Worm (Caenorhabditis elegans): ENCODE results near the gene Y51H7C.41.

DNA sequence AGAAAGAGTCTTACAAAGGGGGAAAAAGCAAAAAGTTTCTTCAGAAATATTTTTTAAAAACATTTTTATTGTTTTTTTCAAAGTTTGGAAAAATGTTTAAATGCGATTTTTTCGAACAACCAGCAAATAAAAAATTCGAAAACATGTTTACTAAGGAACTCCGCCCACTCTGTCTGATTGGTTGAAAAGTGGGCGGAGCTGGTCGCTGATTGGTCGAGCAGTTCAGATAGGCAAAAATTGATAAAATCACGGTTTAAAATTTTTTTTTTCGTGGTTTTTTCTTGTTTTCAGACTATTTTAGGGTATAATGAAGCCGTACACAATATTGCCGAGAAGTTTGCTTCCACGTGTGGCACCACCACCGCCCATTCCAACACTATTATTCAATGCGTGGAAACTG, 31.0 kb upstream of the Y51H7C.41 start:
- TF ChIP-seq flt-1 (GFP tag; IDR thresholded peaks at IDR 0.05) (no peak), cog-1 (tag; optimal IDR thresholded peaks at IDR 0.05) (no peak), med-1 (GFP tag; optimal IDR thresholded peaks at IDR 0.05; ENCODE audit: insufficient read depth) (no peak), klf-2 (GFP tag; conservative IDR thresholded peaks at IDR 0.05) (no peak), tab-1 (GFP tag; IDR thresholded peaks at IDR 0.05) (no peak), ztf-23 (GFP tag; IDR thresholded peaks at IDR 0.05) (no peak), ref-1 (GFP tag; conservative IDR thresholded peaks at IDR 0.05) (no peak), T22C8.4 (GFP tag; IDR thresholded peaks at IDR 0.05) (no peak)

All from whole organism, midembryonic.